Fruit fly (Drosophila melanogaster) whole organism, embryonic: ENCODE results near the gene VhaSFD.

Source experiments
- CG10267 ChIP-seq: fragments of 200-800 bp; sonication (Bioruptor generic); optimal IDR thresholded peaks from 2 replicates; lab custom pipeline; 2018; ENCODE audit warnings: missing biosample characterization, mild to moderate bottlenecking, missing genetic modification characterization, moderate library complexity
- CG11560 ChIP-seq: fragments of 200-800 bp; sonication (Bioruptor generic); IDR thresholded peaks from 3 replicates; pipeline ENCODE4 v1.3.6; 2022; ENCODE audit warnings: missing biosample characterization, missing genetic modification characterization
- CG12155 ChIP-seq: fragments of 200-800 bp; sonication (Bioruptor generic); optimal IDR thresholded peaks from 3 replicates; lab custom pipeline; 2016; ENCODE audit warnings: missing biosample characterization, missing genetic modification characterization
- CG12391 ChIP-seq: fragments of 200-800 bp; sonication (Bioruptor generic); optimal IDR thresholded peaks from 3 replicates; lab custom pipeline; 2018; ENCODE audit warnings: missing biosample characterization, mild to moderate bottlenecking, missing genetic modification characterization, moderate library complexity
- CG1647 ChIP-seq: fragments of 200-800 bp; sonication (Bioruptor generic); optimal IDR thresholded peaks from 3 replicates; lab custom pipeline; 2016; ENCODE audit warnings: missing biosample characterization, missing genetic modification characterization
- CG17328 ChIP-seq: fragments of 200-800 bp; sonication (Bioruptor generic); IDR thresholded peaks from 2 replicates; pipeline ENCODE4 v1.3.6; 2022; ENCODE audit warnings: missing biosample characterization, missing genetic modification characterization
- CG1832 ChIP-seq: fragments of 200-800 bp; sonication (Bioruptor generic); optimal IDR thresholded peaks from 2 replicates; lab custom pipeline; 2017; ENCODE audit warnings: missing biosample characterization, mild to moderate bottlenecking, missing genetic modification characterization, inconsistent platforms
- CG18619 ChIP-seq: fragments of 200-800 bp; sonication (Bioruptor generic); optimal IDR thresholded peaks from 3 replicates; lab custom pipeline; 2017; ENCODE audit warnings: missing biosample characterization, mild to moderate bottlenecking, missing genetic modification characterization
- CG30020 ChIP-seq: fragments of 200-800 bp; optimal IDR thresholded peaks from 2 replicates; lab custom pipeline; 2019; ENCODE audit warnings: missing biosample characterization, mild to moderate bottlenecking, missing genetic modification characterization, moderate library complexity
- CG5953 ChIP-seq: fragments of 200-800 bp; sonication (Bioruptor generic); IDR thresholded peaks from 2 replicates; pipeline ENCODE4 v1.3.6; 2022; ENCODE audit warnings: missing biosample characterization, missing genetic modification characterization
- CG8388 ChIP-seq: fragments of 200-800 bp; sonication (Bioruptor generic); optimal IDR thresholded peaks from 2 replicates; lab custom pipeline; 2019; ENCODE audit warnings: missing biosample characterization, mild to moderate bottlenecking, missing genetic modification characterization, moderate library complexity
- CkIIα-i1 ChIP-seq: fragments of 200-800 bp; sonication (Bioruptor generic); IDR thresholded peaks from 2 replicates; pipeline ENCODE4 v1.3.6; 2022; ENCODE audit warnings: missing biosample characterization, missing genetic modification characterization
- CoRest ChIP-seq: fragments of 200-800 bp; sonication (Bioruptor generic); optimal IDR thresholded peaks from 3 replicates; lab custom pipeline; 2018; ENCODE audit warnings: missing biosample characterization, mild to moderate bottlenecking, missing genetic modification characterization, moderate library complexity
- D ChIP-seq, 2 experiments: fragments of 200-800 bp in 1 of 2; fragments of >200 bp in 1 of 2; sonication (Bioruptor generic) in 1 of 2; optimal IDR thresholded peaks; 2 replicates in 1 of 2; 3 replicates in 1 of 2; lab custom pipeline; 2017; ENCODE audit warnings: mild to moderate bottlenecking in 1 of 2, missing biosample characterization in 1 of 2, missing genetic modification characterization in 1 of 2, missing genetic modification reagents in 1 of 2
- Ets97D ChIP-seq: fragments of 200-800 bp; sonication (Bioruptor generic); optimal IDR thresholded peaks from 3 replicates; lab custom pipeline; 2016; ENCODE audit warnings: missing biosample characterization, missing genetic modification characterization
- HLH3B ChIP-seq: fragments of 200-800 bp; sonication (Bioruptor generic); IDR thresholded peaks from 2 replicates; pipeline ENCODE4 v1.3.6; 2022; ENCODE audit warnings: missing biosample characterization, missing genetic modification characterization
- HLH54F ChIP-seq: fragments of 200-800 bp; sonication (Bioruptor generic); optimal IDR thresholded peaks from 3 replicates; lab custom pipeline; 2016; ENCODE audit warnings: missing biosample characterization, missing genetic modification characterization
- HLHmδ ChIP-seq: fragments of 200-800 bp; sonication (Bioruptor generic); optimal IDR thresholded peaks from 2 replicates; lab custom pipeline; 2018; ENCODE audit warnings: missing biosample characterization, mild to moderate bottlenecking, missing genetic modification characterization, moderate library complexity
- HmgZ ChIP-seq: fragments of 200-800 bp; sonication (Bioruptor generic); optimal IDR thresholded peaks from 2 replicates; lab custom pipeline; 2018; ENCODE audit warnings: missing biosample characterization, mild to moderate bottlenecking, missing genetic modification characterization
- Oaz ChIP-seq: fragments of 200-800 bp; sonication (Bioruptor generic); IDR thresholded peaks from 2 replicates; pipeline ENCODE4 v1.3.6; 2022; ENCODE audit warnings: missing biosample characterization, missing genetic modification characterization
- Oli ChIP-seq: fragments of 200-800 bp; sonication (Bioruptor generic); optimal IDR thresholded peaks from 2 replicates; lab custom pipeline; 2018; ENCODE audit warnings: missing biosample characterization, mild to moderate bottlenecking, missing genetic modification characterization, moderate library complexity
- Ptx1 ChIP-seq: fragments of 200-800 bp; sonication (Bioruptor generic); IDR thresholded peaks from 2 replicates; pipeline ENCODE4 v1.3.6; 2022; ENCODE audit warnings: missing biosample characterization, missing genetic modification characterization
- Rx ChIP-seq: fragments of 200-800 bp; sonication (Bioruptor generic); IDR thresholded peaks from 2 replicates; pipeline ENCODE4 v1.3.6; 2022; ENCODE audit warnings: missing biosample characterization, missing genetic modification characterization
- Sox100B ChIP-seq: fragments of 200-800 bp; sonication (Bioruptor generic); optimal IDR thresholded peaks from 3 replicates; lab custom pipeline; 2018; ENCODE audit warnings: missing biosample characterization, mild to moderate bottlenecking, missing genetic modification characterization
- Sox102F ChIP-seq: fragments of 200-800 bp; sonication (Bioruptor generic); optimal IDR thresholded peaks from 2 replicates; lab custom pipeline; 2018; ENCODE audit warnings: missing biosample characterization, mild to moderate bottlenecking, missing genetic modification characterization, moderate library complexity
- Spps ChIP-seq: fragments of 200-800 bp; sonication (Bioruptor generic); optimal IDR thresholded peaks from 2 replicates; lab custom pipeline; 2018; ENCODE audit warnings: missing biosample characterization, mild to moderate bottlenecking, missing genetic modification characterization
- Vsx1 ChIP-seq: fragments of 200-800 bp; sonication (Bioruptor generic); optimal IDR thresholded peaks from 2 replicates; lab custom pipeline; 2017; ENCODE audit warnings: missing biosample characterization, mild to moderate bottlenecking, missing genetic modification characterization, missing genetic modification reagents
- Xbp1 ChIP-seq: fragments of 200-800 bp; sonication (Bioruptor generic); optimal IDR thresholded peaks from 3 replicates; lab custom pipeline; 2016; ENCODE audit warnings: missing biosample characterization, mild to moderate bottlenecking, missing genetic modification characterization
- ap ChIP-seq: fragments of 200-800 bp; sonication (Bioruptor generic); IDR thresholded peaks from 2 replicates; pipeline ENCODE4 v1.3.6; 2022; ENCODE audit warnings: missing biosample characterization, missing genetic modification characterization
- bsh ChIP-seq, 2 experiments: fragments of 200-800 bp; sonication (Bioruptor generic); optimal IDR thresholded peaks; 2 replicates each; lab custom pipeline; 2017 to 2018; ENCODE audit warnings: mild to moderate bottlenecking in 2 of 2, missing biosample characterization in 2 of 2, missing genetic modification characterization in 2 of 2, moderate library complexity in 1 of 2
- dmrt99B ChIP-seq: fragments of 200-800 bp; sonication (Bioruptor generic); optimal IDR thresholded peaks from 2 replicates; lab custom pipeline; 2018; ENCODE audit warnings: missing biosample characterization, mild to moderate bottlenecking, missing genetic modification characterization, moderate library complexity
- en ChIP-seq: fragments of 200-800 bp; sonication (Bioruptor generic); optimal IDR thresholded peaks from 2 replicates; lab custom pipeline; 2016; ENCODE audit warnings: missing biosample characterization, missing genetic modification characterization
- lilli ChIP-seq: fragments of 200-800 bp; sonication (Bioruptor generic); optimal IDR thresholded peaks from 3 replicates; lab custom pipeline; 2016; ENCODE audit warnings: missing biosample characterization, missing genetic modification characterization
- lmd ChIP-seq: fragments of 200-800 bp; sonication (Bioruptor generic); IDR thresholded peaks from 2 replicates; pipeline ENCODE4 v1.3.6; 2022; ENCODE audit warnings: missing biosample characterization, missing genetic modification characterization
- mirr ChIP-seq: fragments of 200-800 bp; sonication (Bioruptor generic); optimal IDR thresholded peaks from 3 replicates; lab custom pipeline; 2018; ENCODE audit warnings: missing biosample characterization, mild to moderate bottlenecking, missing genetic modification characterization
- pb ChIP-seq: fragments of 200-800 bp; sonication (Bioruptor generic); optimal IDR thresholded peaks from 3 replicates; lab custom pipeline; 2016; ENCODE audit warnings: missing biosample characterization, missing genetic modification characterization
- psq ChIP-seq: fragments of 200-800 bp; sonication (Bioruptor generic); optimal IDR thresholded peaks from 2 replicates; lab custom pipeline; 2017; ENCODE audit warnings: missing biosample characterization, missing genetic modification characterization
- ranshi ChIP-seq: fragments of 200-800 bp; sonication (Bioruptor generic); IDR thresholded peaks from 2 replicates; pipeline ENCODE4 v1.3.6; 2022; ENCODE audit warnings: missing biosample characterization, missing genetic modification characterization
- row ChIP-seq: fragments of 200-800 bp; sonication (Bioruptor generic); IDR thresholded peaks from 3 replicates; pipeline ENCODE4 v1.3.6; 2022; ENCODE audit warnings: missing biosample characterization, missing genetic modification characterization
- salm ChIP-seq: fragments of 200-800 bp; sonication (Bioruptor generic); optimal IDR thresholded peaks from 2 replicates; lab custom pipeline; 2018; ENCODE audit warnings: missing biosample characterization, mild to moderate bottlenecking, missing genetic modification characterization
- sc ChIP-seq, 3 experiments: fragments of >200 bp in 2 of 3; fragments of 200-800 bp in 1 of 3; sonication (Bioruptor generic) in 1 of 3; optimal IDR thresholded peaks; 2 replicates in 2 of 3; 3 replicates in 1 of 3; lab custom pipeline; 2017; ENCODE audit warnings: mild to moderate bottlenecking in 1 of 3, missing biosample characterization in 1 of 3, missing genetic modification characterization in 1 of 3, missing genetic modification reagents in 1 of 3
- scrt ChIP-seq: fragments of 200-800 bp; sonication (Bioruptor generic); optimal IDR thresholded peaks from 2 replicates; lab custom pipeline; 2018; ENCODE audit warnings: missing biosample characterization, mild to moderate bottlenecking, missing genetic modification characterization, moderate library complexity
- seq ChIP-seq: fragments of 200-800 bp; sonication (Bioruptor generic); IDR thresholded peaks from 2 replicates; pipeline ENCODE4 v1.3.6; 2022; ENCODE audit warnings: missing biosample characterization, missing genetic modification characterization
- slbo ChIP-seq: fragments of 200-800 bp; sonication (Bioruptor generic); IDR thresholded peaks from 2 replicates; pipeline ENCODE4 v1.3.6; 2022; ENCODE audit warnings: missing biosample characterization, missing genetic modification characterization
- tin ChIP-seq: fragments of 200-800 bp; sonication (Bioruptor generic); optimal IDR thresholded peaks from 3 replicates; lab custom pipeline; 2016; ENCODE audit warnings: missing biosample characterization, missing genetic modification characterization
- toy ChIP-seq: fragments of 200-800 bp; sonication (Bioruptor generic); IDR thresholded peaks from 2 replicates; pipeline ENCODE4 v1.3.6; 2022; ENCODE audit warnings: missing biosample characterization, missing genetic modification characterization
- vfl ChIP-seq: fragments of 200-800 bp; sonication (Bioruptor generic); optimal IDR thresholded peaks from 2 replicates; lab custom pipeline; 2016; ENCODE audit warnings: missing biosample characterization, missing genetic modification characterization
- wdn ChIP-seq: fragments of 200-800 bp; sonication (Bioruptor generic); IDR thresholded peaks from 2 replicates; pipeline ENCODE4 v1.3.6; 2022; ENCODE audit warnings: missing biosample characterization, missing genetic modification characterization
- yki ChIP-seq: fragments of >200 bp; optimal IDR thresholded peaks from 3 replicates; lab custom pipeline; 2018
- zf30C ChIP-seq: fragments of 200-800 bp; sonication (Bioruptor generic); optimal IDR thresholded peaks from 3 replicates; lab custom pipeline; 2018; ENCODE audit warnings: missing biosample characterization, mild to moderate bottlenecking, missing genetic modification characterization
- zfh1 ChIP-seq: fragments of 200-800 bp; sonication (Bioruptor generic); IDR thresholded peaks from 3 replicates; pipeline ENCODE4 v1.3.6; 2022; ENCODE audit warnings: missing biosample characterization, missing genetic modification characterization

Gene VhaSFD

DNA sequence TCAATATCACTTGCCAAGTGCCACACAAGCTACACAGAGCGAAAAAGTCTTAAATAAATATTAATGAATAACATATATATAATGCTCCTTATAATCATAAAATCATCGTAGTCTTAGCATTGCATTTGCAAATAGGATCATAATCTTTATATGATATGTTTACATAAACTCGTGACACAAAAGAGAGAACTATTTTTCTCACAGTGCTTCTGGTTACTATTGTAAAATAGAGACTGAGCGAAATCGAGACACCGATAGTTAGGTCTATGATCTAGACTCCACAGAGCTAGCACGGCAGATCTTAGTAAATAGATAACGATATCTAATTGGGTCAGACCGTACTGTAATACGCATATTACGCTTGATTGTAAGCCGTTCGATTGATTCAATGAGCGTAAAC is 17.9 kb downstream of the VhaSFD start (continued):
- TF ChIP-seq Oli (tag; lab: Kevin White, UChicago) (peak; percentile 79), vfl (no peak), zf30C (GFP tag; lab: Kevin White, UChicago) (peak; percentile 13), row (peak; percentile 91), Sox102F (peak; percentile 82), HLH54F (GFP tag; lab: Kevin White, UChicago) (peak; percentile 16), Rx (GFP tag; lab: Robert Waterston, UW) (no peak), CoRest (tag; lab: Kevin White, UChicago) (peak; percentile 73), Xbp1 (peak; percentile 73), CG12155 (peak; percentile 31), lmd (GFP tag; lab: Robert Waterston, UW) (peak; percentile 81), zfh1 (peak; percentile 80), CkIIα-i1 (GFP tag; lab: Robert Waterston, UW) (0 out of 2 replicates have a peak, but pooled peaks have one; percentile 64), HmgZ (tag; lab: Kevin White, UChicago) (peak; percentile 24), HLH3B (GFP tag; lab: Robert Waterston, UW) (peak; percentile 85), yki (lab: Kevin White, UChicago) (no peak), CG5953 (GFP tag; lab: Robert Waterston, UW) (peak; percentile 80), dmrt99B (tag; lab: Kevin White, UChicago) (peak; percentile 67), D (optimal IDR thresholded peaks at IDR 0.05; lab: Kevin White, UChicago) (no peak), D (GFP tag; optimal IDR thresholded peaks at IDR 0.05; lab: Kevin White, UChicago) (no peak), CG30020 (peak; percentile 16), Ets97D (GFP tag; lab: Kevin White, UChicago) (no peak), Oaz (GFP tag; lab: Robert Waterston, UW) (peak; percentile 66), wdn (GFP tag; lab: Robert Waterston, UW) (peak; percentile 31; the same call in 1 of the 2 replicates), CG11560 (tag; lab: Robert Waterston, UW) (peak; percentile 46; the same call in 1 of the 3 replicates), scrt (GFP tag; lab: Kevin White, UChicago) (no peak), CG10267 (tag; lab: Kevin White, UChicago) (peak; percentile 22), psq (GFP tag; lab: Kevin White, UChicago) (peak; percentile 11), Ptx1 (GFP tag; lab: Robert Waterston, UW) (peak; percentile 89), CG1647 (GFP tag; lab: Kevin White, UChicago) (peak; percentile 1), en (no peak), pb (no peak), lilli (GFP tag; lab: Kevin White, UChicago) (peak; percentile 36), Sox100B (GFP tag; lab: Kevin White, UChicago) (peak; percentile 3), ap (GFP tag; lab: Robert Waterston, UW) (peak; percentile 63), toy (no peak), HLHmδ (GFP tag; lab: Kevin White, UChicago) (no peak), slbo (peak; percentile 84), CG8388 (peak; percentile 69), tin (peak; percentile 63), CG18619 (GFP tag; lab: Kevin White, UChicago) (peak; percentile 49), CG1832 (no peak), mirr (GFP tag; lab: Kevin White, UChicago) (no peak), ranshi (GFP tag; lab: Robert Waterston, UW) (peak; percentile 87), Spps (no peak), sc (optimal IDR thresholded peaks at IDR 0.05; lab: Kevin White, UChicago) (no peak), sc (GFP tag; optimal IDR thresholded peaks at IDR 0.05; lab: Kevin White, UChicago) (peak; percentile 54), CG17328 (GFP tag; lab: Robert Waterston, UW) (peak; percentile 88), Vsx1 (GFP tag; lab: Kevin White, UChicago) (peak; percentile 46), CG12391 (tag; lab: Kevin White, UChicago) (peak; percentile 85), bsh (GFP tag; optimal IDR thresholded peaks at IDR 0.05; lab: Kevin White, UChicago) (peak in 1 of 2 experiments; percentile 88), salm (tag; lab: Kevin White, UChicago) (peak; percentile 32), seq (peak; percentile 75)
